Worm (Caenorhabditis elegans) whole organism, L3 larva: ENCODE data around the gene lnkn-1.

Experiments used
- R02D3.7 ChIP-seq: fragments of 150-350 bp; optimal IDR thresholded peaks from 2 replicates; lab custom pipeline; 2014; ENCODE audit warnings: missing biosample characterization, missing genetic modification characterization
- aly-2 ChIP-seq: fragments of 150-350 bp; optimal IDR thresholded peaks from 2 replicates; lab custom pipeline; 2014; ENCODE audit warnings: missing biosample characterization, missing genetic modification characterization
- ceh-82 ChIP-seq: fragments of 150-350 bp; optimal IDR thresholded peaks from 2 replicates; lab custom pipeline; 2014; ENCODE audit warnings: missing biosample characterization, missing genetic modification characterization
- elt-1 ChIP-seq: fragments of 150-350 bp; optimal IDR thresholded peaks from 2 replicates; lab custom pipeline; 2014; ENCODE audit warnings: missing biosample characterization, missing genetic modification characterization
- skn-1 ChIP-seq: fragments of 150-350 bp; optimal IDR thresholded peaks from 2 replicates; lab custom pipeline; 2014; ENCODE audit warnings: missing biosample characterization, missing genetic modification characterization
- snpc-4 ChIP-seq: fragments of 150-350 bp; optimal IDR thresholded peaks from 2 replicates; lab custom pipeline; 2014; ENCODE audit warnings: missing biosample characterization, missing genetic modification characterization
- tbx-2 ChIP-seq: sonication (generic microtip); optimal IDR thresholded peaks from 2 replicates; lab custom pipeline; 2016; ENCODE audit warnings: mild to moderate bottlenecking, missing genetic modification characterization, missing compliant biosample characterization
- ztf-11 ChIP-seq: fragments of 150-350 bp; optimal IDR thresholded peaks from 2 replicates; lab custom pipeline; 2014; ENCODE audit warnings: missing biosample characterization, missing genetic modification characterization

DNA sequence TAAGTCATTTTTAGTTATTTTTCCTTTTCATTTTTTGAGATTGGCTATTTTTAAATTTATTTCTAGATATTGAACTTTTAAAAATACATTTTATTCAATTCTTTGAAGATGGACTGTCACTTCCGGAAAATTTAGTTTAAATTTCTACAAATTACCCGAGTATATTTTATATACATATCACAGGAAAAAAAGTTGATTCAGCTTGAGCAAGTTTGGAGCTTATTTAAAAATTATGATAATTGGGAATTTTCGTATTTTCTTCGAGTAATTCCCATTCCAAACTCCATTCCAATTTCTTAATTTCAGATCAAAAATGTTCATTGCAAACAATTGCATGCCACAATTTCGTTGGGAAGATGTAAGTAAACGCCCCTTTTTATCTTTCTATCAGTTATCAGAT is 39.7 kb downstream of the lnkn-1 start, which contains the start of gene arrd-15:
- TF ChIP-seq ztf-11 (tag; lab: Kevin White, UChicago) (no peak), aly-2 (no peak), snpc-4 (tag; lab: Kevin White, UChicago) (no peak), skn-1 (no peak), tbx-2 (tag; lab: Kevin White, UChicago) (no peak), elt-1 (tag; lab: Kevin White, UChicago) (no peak), ceh-82 (tag; lab: Kevin White, UChicago) (no peak), R02D3.7 (no peak)
